Worm (Caenorhabditis elegans) whole organism, young adult: ENCODE data around the gene nhr-32.
A peak's percentile ranks its signal among the peaks of the same experiment; 100 is the strongest.

Experiments used
- B0035.1 ChIP-seq: sonication (generic microtip); optimal IDR thresholded peaks from 2 replicates; lab custom pipeline; 2016; ENCODE audit warnings: missing genetic modification characterization, mild to moderate bottlenecking, missing compliant biosample characterization, missing genotype, missing genetic modification reagents
- B0261.1 ChIP-seq: sonication (generic microtip); optimal IDR thresholded peaks from 2 replicates; lab custom pipeline; 2016; ENCODE audit warnings: mild to moderate bottlenecking, missing genetic modification characterization, moderate library complexity, missing compliant biosample characterization
- B0336.3 ChIP-seq: fragments of 200-800 bp; sonication (Bioruptor generic); IDR thresholded peaks from 2 replicates; pipeline ENCODE4 v1.3.6; 2022; ENCODE audit warnings: missing genetic modification characterization, missing compliant biosample characterization
- D2030.7 ChIP-seq: fragments of 200-800 bp; sonication (Bioruptor generic); IDR thresholded peaks from 2 replicates; pipeline ENCODE4 v1.3.6; 2022; ENCODE audit warnings: missing genetic modification reagents, missing genetic modification characterization, missing compliant biosample characterization
- F22D6.2 ChIP-seq: sonication (generic microtip); optimal IDR thresholded peaks from 2 replicates; lab custom pipeline; 2016; ENCODE audit warnings: mild to moderate bottlenecking, missing genetic modification characterization, missing compliant biosample characterization
- K12H6.12 ChIP-seq: fragments of 200-800 bp; sonication (Bioruptor generic); optimal IDR thresholded peaks from 2 replicates; lab custom pipeline; 2018; ENCODE audit warnings: mild to moderate bottlenecking, missing genetic modification characterization, missing compliant biosample characterization
- Y53G8AR.9 ChIP-seq: fragments of 200-800 bp; sonication (Bioruptor generic); conservative IDR thresholded peaks from 2 replicates; pipeline ENCODE4 v1.3.6; 2022; ENCODE audit warnings: missing genetic modification reagents, missing genetic modification characterization, missing compliant biosample characterization
- Y67H2A.10 ChIP-seq: fragments of 200-800 bp; sonication (Bioruptor generic); conservative IDR thresholded peaks from 2 replicates; pipeline ENCODE4 v1.3.6; 2022; ENCODE audit warnings: missing genetic modification reagents, missing genetic modification characterization, missing compliant biosample characterization
- ZK185.1 ChIP-seq: sonication (generic microtip); optimal IDR thresholded peaks from 2 replicates; lab custom pipeline; 2016; ENCODE audit warnings: mild to moderate bottlenecking, missing genetic modification characterization, missing compliant biosample characterization; ENCODE audit not compliant: poor library complexity, severe bottlenecking
- bed-1 ChIP-seq: fragments of 200-800 bp; sonication (Bioruptor generic); IDR thresholded peaks from 2 replicates; pipeline ENCODE4 v1.3.6; 2022; ENCODE audit warnings: missing genetic modification reagents, missing genetic modification characterization, missing compliant biosample characterization
- cebp-1 ChIP-seq, 2 experiments: fragments of 200-800 bp in 1 of 2; sonication (Bioruptor generic) in 1 of 2; sonication (generic microtip) in 1 of 2; IDR thresholded peaks in 1 of 2; optimal IDR thresholded peaks in 1 of 2; 2 replicates each; pipeline versions ENCODE4 v1.3.6 to Lab custom; 2017 to 2022; ENCODE audit warnings: missing compliant biosample characterization in 2 of 2, missing genetic modification characterization in 2 of 2, mild to moderate bottlenecking in 1 of 2, missing genetic modification reagents in 1 of 2, moderate library complexity in 1 of 2
- ceh-27 ChIP-seq: fragments of 200-800 bp; sonication (Bioruptor generic); optimal IDR thresholded peaks from 2 replicates; lab custom pipeline; 2018; ENCODE audit warnings: mild to moderate bottlenecking, missing genetic modification characterization, moderate library complexity, missing compliant biosample characterization
- die-1 ChIP-seq: sonication (generic microtip); optimal IDR thresholded peaks from 2 replicates; lab custom pipeline; 2016; ENCODE audit warnings: missing genotype, mild to moderate bottlenecking, missing genetic modification characterization, missing compliant biosample characterization
- dox-1 ChIP-seq: fragments of 200-800 bp; sonication (Bioruptor generic); IDR thresholded peaks from 2 replicates; pipeline ENCODE4 v1.3.6; 2022; ENCODE audit warnings: missing genetic modification reagents, missing genetic modification characterization, missing compliant biosample characterization
- dpl-1 ChIP-seq: fragments of 150-350 bp; optimal IDR thresholded peaks from 2 replicates; lab custom pipeline; 2014; ENCODE audit warnings: missing biosample characterization, missing genetic modification reagents, missing genetic modification characterization
- egl-18 ChIP-seq: fragments of 200-800 bp; sonication (Bioruptor generic); IDR thresholded peaks from 2 replicates; pipeline ENCODE4 v1.3.6; 2022; ENCODE audit warnings: missing genetic modification reagents, missing genetic modification characterization, missing compliant biosample characterization
- ets-4 ChIP-seq: fragments of 200-800 bp; sonication (Bioruptor generic); optimal IDR thresholded peaks from 2 replicates; lab custom pipeline; 2018; ENCODE audit warnings: mild to moderate bottlenecking, missing genetic modification characterization, missing compliant biosample characterization
- hmg-1.2 ChIP-seq: fragments of 200-800 bp; sonication (Bioruptor generic); IDR thresholded peaks from 2 replicates; pipeline ENCODE4 v1.3.6; 2022; ENCODE audit warnings: missing genetic modification reagents, missing genetic modification characterization, missing compliant biosample characterization
- hrde-1 ChIP-seq: sonication (generic microtip); optimal IDR thresholded peaks from 2 replicates; lab custom pipeline; 2016; ENCODE audit warnings: missing genetic modification characterization, mild to moderate bottlenecking, missing compliant biosample characterization, moderate library complexity, missing genotype, missing genetic modification reagents, borderline replicate concordance
- hsf-1 ChIP-seq: fragments of 200-800 bp; sonication (Bioruptor generic); IDR thresholded peaks from 2 replicates; pipeline ENCODE4 v1.3.6; 2022; ENCODE audit warnings: missing genetic modification reagents, missing genetic modification characterization, missing compliant biosample characterization
- let-607 ChIP-seq, 2 experiments: fragments of 200-800 bp in 1 of 2; sonication (Bioruptor generic) in 1 of 2; sonication (generic microtip) in 1 of 2; optimal IDR thresholded peaks; 2 replicates each; lab custom pipeline; 2016 to 2018; ENCODE audit warnings: mild to moderate bottlenecking in 2 of 2, missing compliant biosample characterization in 2 of 2, missing genetic modification characterization in 2 of 2, moderate library complexity in 2 of 2, missing genotype in 1 of 2
- lin-40 ChIP-seq: sonication (generic microtip); optimal IDR thresholded peaks from 2 replicates; lab custom pipeline; 2016; ENCODE audit warnings: missing genetic modification characterization, mild to moderate bottlenecking, missing compliant biosample characterization, missing genotype, missing genetic modification reagents
- madf-10 ChIP-seq: sonication (generic microtip); optimal IDR thresholded peaks from 2 replicates; lab custom pipeline; 2016; ENCODE audit warnings: mild to moderate bottlenecking, missing genetic modification characterization, missing compliant biosample characterization
- nhr-80 ChIP-seq: sonication (generic microtip); optimal IDR thresholded peaks from 2 replicates; lab custom pipeline; 2016; ENCODE audit warnings: missing genetic modification characterization, missing compliant biosample characterization
- nhr-90 ChIP-seq: sonication (generic microtip); optimal IDR thresholded peaks from 2 replicates; lab custom pipeline; 2016; ENCODE audit warnings: missing genotype, mild to moderate bottlenecking, missing genetic modification characterization, missing compliant biosample characterization
- pbrm-1 ChIP-seq: fragments of 200-800 bp; sonication (Bioruptor generic); IDR thresholded peaks from 2 replicates; pipeline ENCODE4 v1.3.6; 2022; ENCODE audit warnings: missing genetic modification reagents, missing genetic modification characterization, missing compliant biosample characterization
- rec-8 ChIP-seq, 2 experiments: sonication (generic microtip); optimal IDR thresholded peaks; 2 replicates each; lab custom pipeline; 2016; ENCODE audit warnings: mild to moderate bottlenecking in 2 of 2, missing genetic modification characterization in 2 of 2, missing genetic modification reagents in 2 of 2, missing genotype in 2 of 2, missing biosample characterization in 1 of 2, missing compliant biosample characterization in 1 of 2, moderate library complexity in 1 of 2
- rpc-1 ChIP-seq, 2 experiments: fragments of 150-350 bp in 1 of 2; sonication (generic microtip) in 1 of 2; optimal IDR thresholded peaks; 2 replicates each; lab custom pipeline; 2014 to 2018; ENCODE audit warnings: missing biosample characterization in 1 of 2, missing genetic modification characterization in 1 of 2, missing genetic modification reagents in 1 of 2, missing genotype in 1 of 2
- snpc-1.1 ChIP-seq: sonication (generic microtip); optimal IDR thresholded peaks from 2 replicates; lab custom pipeline; 2017; ENCODE audit warnings: missing genetic modification characterization, mild to moderate bottlenecking, missing compliant biosample characterization, antibody characterized with exemption, moderate library complexity, missing genotype, missing genetic modification reagents; ENCODE audit not compliant: insufficient read depth
- snpc-1.3 ChIP-seq: sonication (generic microtip); optimal IDR thresholded peaks from 2 replicates; lab custom pipeline; 2017; ENCODE audit warnings: missing genetic modification characterization, mild to moderate bottlenecking, missing compliant biosample characterization, antibody characterized with exemption, moderate library complexity, missing genotype, missing genetic modification reagents; ENCODE audit not compliant: insufficient read depth
- snpc-3.4 ChIP-seq: sonication (generic microtip); optimal IDR thresholded peaks from 2 replicates; lab custom pipeline; 2017; ENCODE audit warnings: missing genetic modification characterization, mild to moderate bottlenecking, missing compliant biosample characterization, antibody characterized with exemption, moderate library complexity, missing genotype, missing genetic modification reagents
- snpc-4 ChIP-seq, 5 experiments: fragments of 150-350 bp in 1 of 5; sonication (generic microtip) in 4 of 5; optimal IDR thresholded peaks; 2 replicates each; lab custom pipeline; 2014 to 2018; ENCODE audit warnings: missing genetic modification characterization in 5 of 5, missing biosample characterization in 3 of 5, antibody characterized with exemption in 2 of 5, mild to moderate bottlenecking in 2 of 5, missing compliant biosample characterization in 2 of 5, missing genotype in 2 of 5, moderate library complexity in 2 of 5, missing genetic modification reagents in 1 of 5
- tbp1 ChIP-seq: fragments of 200-800 bp; sonication (Bioruptor generic); optimal IDR thresholded peaks from 2 replicates; lab custom pipeline; 2018; ENCODE audit warnings: mild to moderate bottlenecking, missing genetic modification characterization, missing compliant biosample characterization
- unc-130 ChIP-seq: sonication (generic microtip); optimal IDR thresholded peaks from 2 replicates; lab custom pipeline; 2016; ENCODE audit warnings: missing genetic modification reagents, missing genetic modification characterization, missing compliant biosample characterization
- unc-62 ChIP-seq: fragments of 150-350 bp; optimal IDR thresholded peaks from 2 replicates; lab custom pipeline; 2014; ENCODE audit warnings: missing biosample characterization, missing genetic modification reagents, missing genetic modification characterization
- ztf-18 ChIP-seq: sonication (generic microtip); optimal IDR thresholded peaks from 2 replicates; lab custom pipeline; 2016; ENCODE audit warnings: missing genotype, mild to moderate bottlenecking, missing genetic modification characterization, missing compliant biosample characterization
- ztf-22 ChIP-seq: fragments of 200-800 bp; sonication (Bioruptor generic); optimal IDR thresholded peaks from 2 replicates; lab custom pipeline; 2018; ENCODE audit warnings: mild to moderate bottlenecking, missing genetic modification characterization, moderate library complexity, missing compliant biosample characterization
- ztf-26 ChIP-seq: sonication (generic microtip); optimal IDR thresholded peaks from 2 replicates; lab custom pipeline; 2017; ENCODE audit warnings: missing genetic modification characterization, missing compliant biosample characterization

nhr-32 gene

ce11 chrX:13251354-13251843 is 365 bp upstream of the nhr-32 start:
- peak; percentile 74 for TF ChIP-seq nhr-80 (tag; lab: Kevin White, UChicago)
- peak; percentile 48 for TF ChIP-seq lin-40 (tag; lab: Kevin White, UChicago)
- TF ChIP-seq ceh-27 (GFP tag; lab: Kevin White, UChicago): peak; percentile 74
- no peak for TF ChIP-seq cebp-1 (GFP tag; IDR thresholded peaks at IDR 0.05; lab: Robert Waterston, UW)
- TF ChIP-seq cebp-1 (tag; optimal IDR thresholded peaks at IDR 0.05; lab: Kevin White, UChicago): peak; percentile 60
- TF ChIP-seq B0336.3 (GFP tag; lab: Robert Waterston, UW): 0 out of 2 replicates have a peak, but pooled peaks have one; percentile 24
- no peak for TF ChIP-seq hsf-1 (GFP tag; lab: Robert Waterston, UW)
- TF ChIP-seq F22D6.2: no peak
- TF ChIP-seq Y53G8AR.9 (GFP tag; lab: Robert Waterston, UW): no peak
- no peak for TF ChIP-seq unc-130 (GFP tag; lab: Kevin White, UChicago)
- TF ChIP-seq K12H6.12 (tag; lab: Kevin White, UChicago): peak; percentile 61
- TF ChIP-seq tbp1 (GFP tag; lab: Kevin White, UChicago): peak; percentile 25
- TF ChIP-seq bed-1 (GFP tag; lab: Robert Waterston, UW): no peak
- TF ChIP-seq hmg-1.2 (GFP tag; lab: Robert Waterston, UW): peak; percentile 71; the same call in 1 of the 2 replicates

- peak in 1 of 2 experiments; percentile 30 for TF ChIP-seq let-607 (tag; optimal IDR thresholded peaks at IDR 0.05; lab: Kevin White, UChicago)
- no peak for TF ChIP-seq B0261.1 (tag; lab: Kevin White, UChicago)
- peak; percentile 2 for TF ChIP-seq ztf-22 (GFP tag; lab: Kevin White, UChicago)
- TF ChIP-seq nhr-80 (tag; lab: Kevin White, UChicago): peak; percentile 93
- TF ChIP-seq hrde-1 (tag; lab: Kevin White, UChicago): no peak
- TF ChIP-seq unc-62: peak; percentile 21
- no peak for TF ChIP-seq Y67H2A.10 (GFP tag; lab: Robert Waterston, UW)
- peak; percentile 68 for TF ChIP-seq ets-4 (GFP tag; lab: Kevin White, UChicago)
- TF ChIP-seq dpl-1 (GFP tag; lab: Kevin White, UChicago): no peak
- no peak for TF ChIP-seq ztf-26
- no peak for TF ChIP-seq hmg-1.2 (GFP tag; lab: Robert Waterston, UW)
- peak; percentile 33 for TF ChIP-seq tbp1 (GFP tag; lab: Kevin White, UChicago)
- TF ChIP-seq K12H6.12 (tag; lab: Kevin White, UChicago): no peak
- TF ChIP-seq, all 124 proteins: peak for 6
Observed at ce11 chrX:13257577-13257976, 5.8 kb downstream of the nhr-32 start, which contains the start of gene K08H2.10. K08H2.10 (plus strand) TSS chrX:13257806.

- TF ChIP-seq snpc-1.3 (tag; lab: Kevin White, UChicago) (peak; percentile 27), snpc-4 (GFP tag; optimal IDR thresholded peaks at IDR 0.05; lab: Kevin White, UChicago) (peak; percentile 68), snpc-4 (tag; optimal IDR thresholded peaks at IDR 0.05; lab: Kevin White, UChicago) (peak in 3 of 4 experiments; percentile 63 to 91 (median 86)), pbrm-1 (GFP tag; lab: Robert Waterston, UW) (peak; percentile 58; the same call in 1 of the 2 replicates), D2030.7 (0 out of 2 replicates have a peak, but pooled peaks have one; percentile 16), B0035.1 (tag; lab: Kevin White, UChicago) (peak; percentile 5), rpc-1 (optimal IDR thresholded peaks at IDR 0.05; lab: Kevin White, UChicago) (peak; percentile 69), rpc-1 (tag; optimal IDR thresholded peaks at IDR 0.05; lab: Kevin White, UChicago) (peak; percentile 84), B0261.1 (tag; lab: Kevin White, UChicago) (peak; percentile 66), ZK185.1 (peak; percentile 10), hmg-1.2 (GFP tag; lab: Robert Waterston, UW) (peak; percentile 38), die-1 (tag; lab: Kevin White, UChicago) (peak; percentile 74), madf-10 (tag; lab: Kevin White, UChicago) (peak; percentile 31), snpc-3.4 (peak; percentile 37), ztf-18 (tag; lab: Kevin White, UChicago) (peak; percentile 10), dox-1 (GFP tag; lab: Robert Waterston, UW) (0 out of 2 replicates have a peak, but pooled peaks have one; percentile 17), rec-8 (tag; optimal IDR thresholded peaks at IDR 0.05; lab: Kevin White, UChicago) (peak in 1 of 2 experiments; percentile 38), nhr-90 (tag; lab: Kevin White, UChicago) (peak; percentile 36), egl-18 (GFP tag; lab: Robert Waterston, UW) (0 out of 2 replicates have a peak, but pooled peaks have one; percentile 16), tbp1 (GFP tag; lab: Kevin White, UChicago) (peak; percentile 86), nhr-80 (tag; lab: Kevin White, UChicago) (peak; percentile 8), snpc-1.1 (peak; percentile 24)
Observed at ce11 chrX:13261037-13261592, 9.4 kb downstream of the nhr-32 start.
